Worm (Caenorhabditis elegans): ENCODE data around the gene ZK673.2.

ce11 chrII:10446814-10447213, 1.3 kb upstream of the ZK673.2 start:
- TF ChIP-seq nhr-237 (tag; optimal IDR thresholded peaks at IDR 0.05) (no peak), elt-2 (tag; optimal IDR thresholded peaks at IDR 0.05) (no peak), ztf-11 (tag; optimal IDR thresholded peaks at IDR 0.05) (no peak), nhr-28 (tag; optimal IDR thresholded peaks at IDR 0.05) (no peak), elt-3 (tag; optimal IDR thresholded peaks at IDR 0.05) (no peak), nhr-76 (tag; optimal IDR thresholded peaks at IDR 0.05) (no peak), nhr-84 (tag; optimal IDR thresholded peaks at IDR 0.05) (no peak)
